Worm (Caenorhabditis elegans) whole organism, L1 larva: ENCODE results near the gene Y61B8A.6.

ENCODE experiments used
- C04F5.9 ChIP-seq: sonication (generic microtip); optimal IDR thresholded peaks from 2 replicates; lab custom pipeline; 2016; ENCODE audit warnings: missing genetic modification characterization, missing compliant biosample characterization
- C16A3.4 ChIP-seq: fragments of 150-350 bp; optimal IDR thresholded peaks from 2 replicates; lab custom pipeline; 2014; ENCODE audit warnings: missing biosample characterization, missing genetic modification characterization
- aly-2 ChIP-seq: fragments of 150-350 bp; optimal IDR thresholded peaks from 2 replicates; lab custom pipeline; 2014; ENCODE audit warnings: missing biosample characterization, missing genetic modification characterization
- blmp-1 ChIP-seq: fragments of 150-350 bp; optimal IDR thresholded peaks from 2 replicates; lab custom pipeline; 2014; ENCODE audit warnings: missing biosample characterization, missing genetic modification characterization
- ceh-63 ChIP-seq: fragments of 200-800 bp; sonication (Bioruptor generic); optimal IDR thresholded peaks from 2 replicates; lab custom pipeline; 2018; ENCODE audit warnings: mild to moderate bottlenecking, missing genetic modification characterization, missing compliant biosample characterization
- ceh-82 ChIP-seq, 3 experiments: fragments of 150-350 bp in 1 of 3; sonication (generic microtip) in 2 of 3; optimal IDR thresholded peaks; 2 replicates each; lab custom pipeline; 2014 to 2017; ENCODE audit warnings: missing biosample characterization in 3 of 3, missing genetic modification characterization in 3 of 3
- ceh-88 ChIP-seq: fragments of 200-800 bp; sonication (Bioruptor generic); IDR thresholded peaks from 2 replicates; pipeline ENCODE4 v1.3.6; 2022; ENCODE audit warnings: missing genetic modification characterization, missing compliant biosample characterization
- ceh-90 ChIP-seq: sonication (generic microtip); optimal IDR thresholded peaks from 2 replicates; lab custom pipeline; 2016; ENCODE audit warnings: missing genetic modification characterization, missing compliant biosample characterization
- dpl-1 ChIP-seq, 3 experiments: fragments of 150-350 bp in 2 of 3; sonication (generic microtip) in 1 of 3; optimal IDR thresholded peaks; 2 replicates each; lab custom pipeline; 2014 to 2017; ENCODE audit warnings: missing biosample characterization in 3 of 3, missing genetic modification characterization in 3 of 3, missing genetic modification reagents in 3 of 3
- egl-13 ChIP-seq: sonication (generic microtip); optimal IDR thresholded peaks from 2 replicates; lab custom pipeline; 2016; ENCODE audit warnings: missing genotype, missing genetic modification reagents, missing genetic modification characterization, missing compliant biosample characterization
- elt-2 ChIP-seq: sonication (generic microtip); optimal IDR thresholded peaks from 2 replicates; lab custom pipeline; 2016; ENCODE audit warnings: missing genetic modification characterization, mild to moderate bottlenecking, inconsistent platforms, missing compliant biosample characterization, missing genetic modification reagents
- ets-5 ChIP-seq: fragments of 200-800 bp; sonication (Bioruptor generic); IDR thresholded peaks from 2 replicates; pipeline ENCODE4 v1.3.6; 2022; ENCODE audit warnings: missing genetic modification characterization, missing compliant biosample characterization
- fos-1 ChIP-seq: fragments of 150-350 bp; optimal IDR thresholded peaks from 2 replicates; lab custom pipeline; 2014; ENCODE audit warnings: missing biosample characterization, missing genetic modification characterization
- hlh-4 ChIP-seq: sonication (generic microtip); optimal IDR thresholded peaks from 2 replicates; lab custom pipeline; 2016; ENCODE audit warnings: mild to moderate bottlenecking, missing genetic modification characterization, missing compliant biosample characterization
- hpl-2 ChIP-seq: fragments of 150-350 bp; optimal IDR thresholded peaks from 2 replicates; lab custom pipeline; 2014; ENCODE audit warnings: missing biosample characterization, missing genetic modification reagents, missing genetic modification characterization
- jun-1 ChIP-seq: fragments of 150-350 bp; optimal IDR thresholded peaks from 2 replicates; lab custom pipeline; 2014; ENCODE audit warnings: missing biosample characterization, missing genetic modification reagents, missing genetic modification characterization
- lin-13 ChIP-seq: fragments of 150-350 bp; optimal IDR thresholded peaks from 2 replicates; lab custom pipeline; 2014; ENCODE audit warnings: missing biosample characterization, missing genetic modification reagents, missing genetic modification characterization
- lin-35 ChIP-seq, 2 experiments: fragments of 150-350 bp; optimal IDR thresholded peaks; 2 replicates each; lab custom pipeline; 2014; ENCODE audit warnings: missing biosample characterization in 2 of 2, missing genetic modification characterization in 2 of 2, missing genetic modification reagents in 2 of 2
- mab-9 ChIP-seq: fragments of 200-800 bp; sonication (Bioruptor generic); IDR thresholded peaks from 2 replicates; pipeline ENCODE4 v1.3.6; 2022; ENCODE audit warnings: missing genetic modification reagents, missing genetic modification characterization, missing compliant biosample characterization
- mdl-1 ChIP-seq, 2 experiments: fragments of 150-350 bp; optimal IDR thresholded peaks; 2 replicates each; lab custom pipeline; 2014 to 2017; ENCODE audit warnings: missing biosample characterization in 2 of 2, missing genetic modification characterization in 2 of 2, inconsistent platforms in 1 of 2
- mep-1 ChIP-seq: fragments of 150-350 bp; optimal IDR thresholded peaks from 2 replicates; lab custom pipeline; 2014; ENCODE audit warnings: missing biosample characterization, missing genetic modification characterization
- nhr-19 ChIP-seq: fragments of 200-800 bp; sonication (Bioruptor generic); conservative IDR thresholded peaks from 2 replicates; pipeline ENCODE4 v1.3.6; 2022; ENCODE audit warnings: missing genetic modification characterization, missing compliant biosample characterization
- nhr-76 ChIP-seq: sonication (generic microtip); optimal IDR thresholded peaks from 2 replicates; lab custom pipeline; 2017; ENCODE audit warnings: missing biosample characterization, missing genetic modification characterization
- pag-3 ChIP-seq: sonication (generic microtip); optimal IDR thresholded peaks from 2 replicates; lab custom pipeline; 2017; ENCODE audit warnings: missing genetic modification characterization, mild to moderate bottlenecking, missing compliant biosample characterization, antibody characterized with exemption, borderline replicate concordance; ENCODE audit not compliant: insufficient read depth
- pax-3 ChIP-seq: fragments of 200-800 bp; sonication (Bioruptor generic); optimal IDR thresholded peaks from 2 replicates; lab custom pipeline; 2018; ENCODE audit warnings: mild to moderate bottlenecking, missing genetic modification characterization, moderate library complexity, missing compliant biosample characterization
- pqm-1 ChIP-seq: sonication (generic microtip); optimal IDR thresholded peaks from 3 replicates; lab custom pipeline; 2017; ENCODE audit warnings: missing biosample characterization, missing genetic modification characterization
- snpc-4 ChIP-seq: fragments of 150-350 bp; optimal IDR thresholded peaks from 2 replicates; lab custom pipeline; 2014; ENCODE audit warnings: missing biosample characterization, missing genetic modification characterization
- snu-23 ChIP-seq: sonication (generic microtip); optimal IDR thresholded peaks from 2 replicates; lab custom pipeline; 2016; ENCODE audit warnings: missing genetic modification characterization, missing compliant biosample characterization
- sup-37 ChIP-seq: fragments of 200-800 bp; sonication (Bioruptor generic); optimal IDR thresholded peaks from 2 replicates; lab custom pipeline; 2018; ENCODE audit warnings: mild to moderate bottlenecking, missing genetic modification characterization, missing compliant biosample characterization
- swsn-7 ChIP-seq: sonication (generic microtip); optimal IDR thresholded peaks from 2 replicates; lab custom pipeline; 2016; ENCODE audit warnings: missing genetic modification characterization, missing compliant biosample characterization
- unc-30 ChIP-seq: sonication (generic microtip); optimal IDR thresholded peaks from 2 replicates; lab custom pipeline; 2017; ENCODE audit warnings: missing biosample characterization, missing genetic modification characterization
- unc-86 ChIP-seq: sonication (generic microtip); optimal IDR thresholded peaks from 2 replicates; lab custom pipeline; 2016; ENCODE audit warnings: missing genetic modification characterization, missing compliant biosample characterization
- vab-15 ChIP-seq: sonication (generic microtip); optimal IDR thresholded peaks from 2 replicates; lab custom pipeline; 2017; ENCODE audit warnings: missing genotype, mild to moderate bottlenecking, missing genetic modification characterization, missing compliant biosample characterization
- xbp-1 ChIP-seq: sonication (generic microtip); optimal IDR thresholded peaks from 2 replicates; lab custom pipeline; 2016; ENCODE audit warnings: missing genetic modification characterization, missing compliant biosample characterization
- zag-1 ChIP-seq: fragments of 150-350 bp; optimal IDR thresholded peaks from 2 replicates; lab custom pipeline; 2014; ENCODE audit warnings: missing biosample characterization, missing genetic modification characterization
- zip-4 ChIP-seq: fragments of 200-800 bp; sonication (Bioruptor generic); optimal IDR thresholded peaks from 2 replicates; lab custom pipeline; 2018; ENCODE audit warnings: mild to moderate bottlenecking, missing genetic modification characterization, moderate library complexity, missing compliant biosample characterization
- ztf-11 ChIP-seq, 2 experiments: sonication (generic microtip); optimal IDR thresholded peaks; 2 replicates each; lab custom pipeline; 2016 to 2017; ENCODE audit warnings: missing genetic modification characterization in 2 of 2, missing biosample characterization in 1 of 2, missing compliant biosample characterization in 1 of 2
- ztf-4 ChIP-seq: fragments of 150-350 bp; optimal IDR thresholded peaks from 2 replicates; lab custom pipeline; 2014; ENCODE audit warnings: missing biosample characterization, missing genetic modification characterization

Y61B8A.6 gene

DNA sequence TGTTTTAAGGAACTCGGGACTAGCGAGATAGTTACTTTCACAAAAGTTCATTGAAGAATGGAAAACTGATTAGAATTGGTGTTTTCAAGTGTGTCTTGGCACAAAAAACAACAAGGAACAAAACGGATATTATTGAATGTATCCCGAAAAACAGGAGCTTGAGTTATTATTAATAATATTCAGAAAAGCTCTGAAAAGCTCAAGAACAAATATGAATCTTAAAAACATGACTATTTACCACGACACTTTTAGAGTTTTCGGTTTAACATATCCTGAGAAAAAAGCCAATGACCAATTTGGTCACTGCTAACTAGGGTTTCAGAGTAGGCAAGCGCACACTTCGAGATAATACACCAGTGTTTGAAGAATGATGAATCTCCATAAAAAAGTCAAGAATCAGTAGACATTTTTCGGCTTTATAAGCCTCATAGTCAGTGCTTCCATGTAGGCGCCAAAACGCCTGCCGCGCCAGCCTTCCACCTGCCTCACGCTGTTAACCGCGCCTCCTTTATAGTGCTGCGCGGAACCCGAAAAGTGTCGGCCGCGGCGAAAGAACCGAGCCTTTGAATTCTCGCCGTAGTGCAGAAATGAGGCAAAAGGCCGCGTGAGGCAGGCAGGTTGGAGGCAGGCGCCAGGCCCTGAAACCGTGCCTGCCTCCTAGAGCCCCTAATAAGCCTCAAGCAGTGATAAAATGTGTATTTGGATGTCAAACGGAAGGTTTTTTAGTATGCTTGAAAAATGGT is 39.6 kb upstream of the Y61B8A.6 start, which contains the start of gene srh-236:
srh-236 (minus strand) TSS at position 51 of the 743 bp plus-strand sequence.
- TF ChIP-seq hlh-4 (tag; lab: Kevin White, UChicago) (no peak), zag-1 (tag; lab: Kevin White, UChicago) (no peak)

DNA sequence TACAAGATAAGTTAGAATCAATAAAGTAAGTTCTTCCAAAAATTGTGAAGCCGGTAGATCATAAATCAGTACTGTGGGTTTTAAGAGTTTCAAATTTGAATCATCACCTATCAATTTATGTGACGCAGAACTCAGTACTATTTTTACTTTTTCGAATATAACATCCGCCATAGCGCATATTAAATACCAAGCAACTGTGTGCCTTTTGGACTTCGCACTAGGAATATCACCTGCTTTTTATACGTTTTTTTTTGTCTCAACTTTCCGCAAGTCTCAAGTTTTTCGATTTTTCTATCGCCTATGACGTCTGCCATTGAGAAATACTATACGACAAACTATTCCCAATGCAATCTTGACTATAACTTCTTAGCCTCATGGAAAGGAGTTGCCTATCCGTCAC is 39.0 kb upstream of the Y61B8A.6 start, which contains the start of gene srh-113:
srh-113 (plus strand) TSS at position 301 of the 400 bp plus-strand sequence.
- TF ChIP-seq ceh-90 (tag; lab: Kevin White, UChicago) (no peak), ztf-4 (tag; lab: Kevin White, UChicago) (no peak), lin-35 (GFP tag; optimal IDR thresholded peaks at IDR 0.05; lab: Kevin White, UChicago) (no peak), ztf-11 (tag; optimal IDR thresholded peaks at IDR 0.05; lab: Kevin White, UChicago) (no peak), C16A3.4 (tag; lab: Kevin White, UChicago) (no peak), snpc-4 (tag; lab: Kevin White, UChicago) (no peak), hpl-2 (GFP tag; lab: Kevin White, UChicago) (no peak), pqm-1 (tag; lab: Kevin White, UChicago) (no peak), ceh-88 (GFP tag; lab: Robert Waterston, UW) (no peak), jun-1 (no peak)

DNA sequence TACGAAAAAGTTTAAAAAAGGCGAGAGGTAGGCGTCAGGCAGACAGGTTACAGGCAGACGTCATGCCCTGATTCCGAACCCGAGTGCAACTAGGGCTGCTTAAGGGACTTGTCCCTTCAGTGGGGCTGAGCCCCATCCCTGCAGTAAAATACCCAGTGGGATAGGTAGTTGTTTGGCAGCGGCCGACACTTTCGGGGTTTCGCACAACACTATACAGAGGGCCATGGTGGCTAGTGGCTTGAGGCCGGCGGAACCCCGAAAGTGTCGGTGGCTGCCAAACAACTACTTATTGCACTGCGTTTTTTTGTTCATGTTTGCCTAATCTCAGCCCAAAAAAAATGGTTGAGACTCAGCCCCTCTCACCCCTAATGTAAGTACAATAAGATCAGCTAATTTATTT is 36.1 kb upstream of the Y61B8A.6 start:
- TF ChIP-seq elt-2 = no peak
- no peak for TF ChIP-seq vab-15

DNA sequence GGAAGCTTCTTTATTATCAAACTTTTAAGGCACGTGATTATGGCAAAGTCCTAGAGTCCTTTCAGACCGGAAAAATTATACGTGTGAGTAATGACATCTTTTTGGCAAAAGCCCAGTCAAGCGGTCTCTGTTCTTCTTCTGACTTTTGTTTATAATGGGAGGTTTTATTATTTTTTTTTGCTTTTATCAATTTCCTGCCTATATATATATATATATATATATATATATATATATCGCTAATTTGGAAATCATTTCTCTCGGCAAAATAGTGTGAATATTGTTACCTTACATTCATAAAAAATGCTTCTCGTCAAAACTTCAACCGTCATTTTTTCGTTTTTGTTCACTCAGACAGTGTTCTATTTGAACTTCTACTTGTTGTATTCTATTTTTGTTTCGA is 34.0 kb upstream of the Y61B8A.6 start, which contains the start of gene srbc-62:
srbc-62 (plus strand) TSS at position 301 of the 400 bp plus-strand sequence.
- no peak for TF ChIP-seq blmp-1 (tag; lab: Kevin White, UChicago)
- TF ChIP-seq ceh-90 (tag; lab: Kevin White, UChicago) = no peak
- no peak for TF ChIP-seq pag-3 (tag; lab: Kevin White, UChicago)
- no peak for TF ChIP-seq fos-1 (tag; lab: Kevin White, UChicago)
- TF ChIP-seq ets-5 (GFP tag; lab: Robert Waterston, UW) = no peak
- no peak for TF ChIP-seq unc-86 (tag; lab: Kevin White, UChicago)
- no peak for TF ChIP-seq pqm-1 (tag; lab: Kevin White, UChicago)
- TF ChIP-seq nhr-76 (tag; lab: Kevin White, UChicago) = no peak

DNA sequence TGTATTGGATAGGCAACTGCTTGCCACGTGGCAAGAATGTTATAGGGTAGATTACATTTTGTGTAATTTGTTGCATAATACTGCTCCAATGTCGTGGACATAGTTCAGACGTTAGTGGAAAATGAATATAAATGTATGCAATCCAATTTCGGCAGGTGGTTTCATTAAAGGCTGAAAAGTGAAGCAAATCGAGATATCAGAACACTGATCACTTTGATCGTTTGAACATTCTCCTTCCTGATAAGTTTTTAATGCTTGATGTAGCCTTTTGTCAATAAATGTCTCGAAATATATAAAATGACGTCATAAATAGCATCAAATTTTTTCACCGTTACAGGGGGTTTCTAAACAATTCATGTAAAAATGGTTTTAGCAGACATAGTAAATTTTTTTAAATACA is 31.4 kb upstream of the Y61B8A.6 start, which contains the start of gene srh-109:
srh-109 (minus strand) TSS at position 101 of the 400 bp plus-strand sequence.
- TF ChIP-seq dpl-1 (GFP tag; optimal IDR thresholded peaks at IDR 0.05; lab: Kevin White, UChicago) (no peak), zip-4 (no peak), snu-23 (GFP tag; lab: Kevin White, UChicago) (no peak), xbp-1 (tag; lab: Kevin White, UChicago) (no peak), mep-1 (no peak), lin-13 (GFP tag; lab: Kevin White, UChicago) (no peak), ceh-63 (GFP tag; lab: Kevin White, UChicago) (no peak), fos-1 (tag; lab: Kevin White, UChicago) (no peak)

DNA sequence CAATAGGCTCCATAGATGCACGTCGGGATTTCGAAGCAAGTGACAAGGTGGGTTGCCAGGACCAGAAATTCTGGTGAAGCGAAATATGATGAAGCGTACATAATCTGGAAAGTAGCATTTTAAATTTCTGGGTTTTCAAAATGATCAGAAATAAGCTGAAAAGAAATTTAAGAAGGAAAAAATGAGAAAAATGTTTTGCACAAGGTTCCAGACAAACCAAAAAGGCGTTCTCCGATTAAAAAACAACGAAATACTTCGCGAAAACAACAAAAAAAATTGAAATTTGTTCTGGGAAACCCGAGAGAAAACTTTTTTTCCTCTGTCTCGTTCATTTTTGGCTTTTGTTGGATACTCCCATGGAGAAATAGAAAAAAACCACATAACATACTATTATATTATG is 28.4 kb upstream of the Y61B8A.6 start, which contains the start of gene srh-252:
srh-252 (minus strand) TSS at position 101 of the 400 bp plus-strand sequence.
- no peak for TF ChIP-seq sup-37 (GFP tag; lab: Kevin White, UChicago)
- no peak for TF ChIP-seq ceh-82 (tag; optimal IDR thresholded peaks at IDR 0.05; lab: Kevin White, UChicago)
- no peak for TF ChIP-seq pax-3 (tag; lab: Kevin White, UChicago)
- TF ChIP-seq lin-35 (GFP tag; optimal IDR thresholded peaks at IDR 0.05; lab: Kevin White, UChicago) = no peak
- TF ChIP-seq aly-2 (tag; lab: Kevin White, UChicago) = no peak
- TF ChIP-seq unc-30 (tag; lab: Kevin White, UChicago) = no peak
- TF ChIP-seq jun-1 = no peak
- no peak for TF ChIP-seq egl-13 (tag; lab: Kevin White, UChicago)
- no peak for TF ChIP-seq nhr-19 (GFP tag; lab: Robert Waterston, UW)
- no peak for TF ChIP-seq C04F5.9 (tag; lab: Kevin White, UChicago)
- TF ChIP-seq swsn-7 (tag; lab: Kevin White, UChicago) = no peak
- no peak for TF ChIP-seq unc-86 (tag; lab: Kevin White, UChicago)
- no peak for TF ChIP-seq mdl-1 (tag; optimal IDR thresholded peaks at IDR 0.05; lab: Kevin White, UChicago)
- TF ChIP-seq mab-9 (GFP tag; lab: Robert Waterston, UW) = no peak
